Fruit fly (Drosophila melanogaster) whole organism, embryonic: Measurements from ENCODE around the gene AMPdeam.

Source experiments
- ATbp ChIP-seq: fragments of 200-800 bp; sonication (Bioruptor generic); optimal IDR thresholded peaks from 2 replicates; lab custom pipeline; 2017; ENCODE audit warnings: missing biosample characterization, mild to moderate bottlenecking, missing genetic modification characterization, missing genetic modification reagents
- CG10959 ChIP-seq: fragments of 200-800 bp; sonication (Bioruptor generic); IDR thresholded peaks from 2 replicates; pipeline ENCODE4 v1.3.6; 2022; ENCODE audit warnings: missing biosample characterization, missing genetic modification characterization
- CG11696 ChIP-seq: fragments of 200-800 bp; sonication (Bioruptor generic); IDR thresholded peaks from 2 replicates; pipeline ENCODE4 v1.3.6; 2022; ENCODE audit warnings: missing biosample characterization, missing genetic modification characterization
- CG1233 ChIP-seq: fragments of 200-800 bp; sonication (Bioruptor generic); optimal IDR thresholded peaks from 4 replicates; lab custom pipeline; 2018; ENCODE audit warnings: missing biosample characterization, mild to moderate bottlenecking, missing genetic modification characterization
- CG14050 ChIP-seq: fragments of 200-800 bp; sonication (Bioruptor generic); IDR thresholded peaks from 3 replicates; pipeline ENCODE4 v1.3.6; 2022; ENCODE audit warnings: missing biosample characterization, missing genetic modification characterization
- CG14860 ChIP-seq: fragments of 200-800 bp; sonication (Bioruptor generic); IDR thresholded peaks from 3 replicates; pipeline ENCODE4 v1.3.6; 2022; ENCODE audit warnings: missing biosample characterization, missing genetic modification characterization; ENCODE audit not compliant: partially characterized antibody
- CG15514 ChIP-seq: fragments of 200-800 bp; sonication (Bioruptor generic); optimal IDR thresholded peaks from 3 replicates; lab custom pipeline; 2017; ENCODE audit warnings: missing biosample characterization, missing genetic modification characterization, mild to moderate bottlenecking, moderate library complexity, missing genetic modification reagents
- CG17361 ChIP-seq: fragments of 200-800 bp; sonication (Bioruptor generic); IDR thresholded peaks from 3 replicates; pipeline ENCODE4 v1.3.6; 2022; ENCODE audit warnings: missing biosample characterization, missing genetic modification characterization
- CG1832 ChIP-seq: fragments of 200-800 bp; sonication (Bioruptor generic); optimal IDR thresholded peaks from 2 replicates; lab custom pipeline; 2017; ENCODE audit warnings: missing biosample characterization, mild to moderate bottlenecking, missing genetic modification characterization, inconsistent platforms
- CG18764 ChIP-seq: fragments of 200-800 bp; sonication (Bioruptor generic); optimal IDR thresholded peaks from 3 replicates; lab custom pipeline; 2016; ENCODE audit warnings: missing biosample characterization, missing genetic modification characterization
- CG31365 ChIP-seq: fragments of 200-800 bp; sonication (Bioruptor generic); optimal IDR thresholded peaks from 2 replicates; lab custom pipeline; 2018; ENCODE audit warnings: missing biosample characterization, mild to moderate bottlenecking, missing genetic modification characterization
- CG32532 ChIP-seq: fragments of 200-800 bp; sonication (Bioruptor generic); IDR thresholded peaks from 2 replicates; pipeline ENCODE4 v1.3.6; 2022; ENCODE audit warnings: missing biosample characterization, missing genetic modification characterization
- CG33213 ChIP-seq: fragments of 200-800 bp; sonication (Bioruptor generic); optimal IDR thresholded peaks from 3 replicates; lab custom pipeline; 2016; ENCODE audit warnings: missing biosample characterization, missing genetic modification characterization
- CG3726 ChIP-seq: fragments of 200-800 bp; sonication (Bioruptor generic); IDR thresholded peaks from 3 replicates; pipeline ENCODE4, ENCODE4 v1.3.6; 2022; ENCODE audit warnings: missing biosample characterization, missing genetic modification characterization
- CG4404 ChIP-seq: fragments of 200-800 bp; sonication (Bioruptor generic); IDR thresholded peaks from 2 replicates; pipeline ENCODE4 v1.3.6; 2022; ENCODE audit warnings: missing biosample characterization, missing genetic modification characterization
- CG4707 ChIP-seq: fragments of 200-800 bp; sonication (Bioruptor generic); optimal IDR thresholded peaks from 2 replicates; lab custom pipeline; 2018; ENCODE audit warnings: missing biosample characterization, mild to moderate bottlenecking, missing genetic modification characterization, moderate library complexity
- CG6854 ChIP-seq: fragments of 200-800 bp; sonication (Bioruptor generic); optimal IDR thresholded peaks from 3 replicates; lab custom pipeline; 2017; ENCODE audit warnings: missing biosample characterization, mild to moderate bottlenecking, missing genetic modification characterization
- CG7372 ChIP-seq: fragments of 200-800 bp; sonication (Bioruptor generic); IDR thresholded peaks from 2 replicates; pipeline ENCODE4 v1.3.6; 2022; ENCODE audit warnings: missing biosample characterization, missing genetic modification characterization
- CG7839 ChIP-seq: fragments of 200-800 bp; sonication (Bioruptor generic); optimal IDR thresholded peaks from 3 replicates; lab custom pipeline; 2018; ENCODE audit warnings: missing biosample characterization, mild to moderate bottlenecking, missing genetic modification characterization, moderate library complexity
- CG8359 ChIP-seq: fragments of 200-800 bp; sonication (Bioruptor generic); optimal IDR thresholded peaks from 2 replicates; lab custom pipeline; 2017; ENCODE audit warnings: missing biosample characterization, mild to moderate bottlenecking, missing genetic modification characterization, borderline replicate concordance
- D19B ChIP-seq: fragments of 200-800 bp; sonication (Bioruptor generic); optimal IDR thresholded peaks from 2 replicates; lab custom pipeline; 2017; ENCODE audit warnings: missing biosample characterization, mild to moderate bottlenecking, missing genetic modification characterization
- Dll ChIP-seq: fragments of 200-800 bp; sonication (Bioruptor generic); IDR thresholded peaks from 4 replicates; pipeline ENCODE4 v1.3.6; 2022; ENCODE audit warnings: missing biosample characterization, missing genetic modification characterization; ENCODE audit not compliant: partially characterized antibody
- Drgx ChIP-seq: fragments of 200-800 bp; sonication (Bioruptor generic); IDR thresholded peaks from 2 replicates; pipeline ENCODE4 v1.3.6; 2022; ENCODE audit warnings: missing biosample characterization, missing genetic modification characterization
- Ets65A ChIP-seq: fragments of 200-800 bp; sonication (Bioruptor generic); peaks from one replicate; lab custom pipeline; 2016; ENCODE audit warnings: missing biosample characterization, missing genetic modification characterization
- GATAe ChIP-seq: fragments of 200-800 bp; sonication (Bioruptor generic); conservative IDR thresholded peaks from 2 replicates; pipeline ENCODE4 v1.3.6; 2022; ENCODE audit warnings: missing biosample characterization, missing genetic modification characterization
- Hmx ChIP-seq: fragments of 200-800 bp; sonication (Bioruptor generic); optimal IDR thresholded peaks from 2 replicates; lab custom pipeline; 2016; ENCODE audit warnings: missing biosample characterization, missing genetic modification characterization
- Med ChIP-seq: fragments of 200-800 bp; sonication (Bioruptor generic); peaks from one replicate; lab custom pipeline; 2016; ENCODE audit warnings: missing biosample characterization, missing genetic modification characterization, mild to moderate bottlenecking, inconsistent platforms, moderate library complexity
- Ptx1 ChIP-seq: fragments of 200-800 bp; sonication (Bioruptor generic); IDR thresholded peaks from 2 replicates; pipeline ENCODE4 v1.3.6; 2022; ENCODE audit warnings: missing biosample characterization, missing genetic modification characterization
- amos ChIP-seq: fragments of 200-800 bp; sonication (Bioruptor generic); IDR thresholded peaks from 2 replicates; pipeline ENCODE4 v1.3.6; 2022; ENCODE audit warnings: missing biosample characterization, missing genetic modification characterization; ENCODE audit not compliant: partially characterized antibody
- bsh ChIP-seq, 2 experiments: fragments of 200-800 bp; sonication (Bioruptor generic); optimal IDR thresholded peaks; 2 replicates each; lab custom pipeline; 2017 to 2018; ENCODE audit warnings: mild to moderate bottlenecking in 2 of 2, missing biosample characterization in 2 of 2, missing genetic modification characterization in 2 of 2, moderate library complexity in 1 of 2
- crol ChIP-seq: fragments of 200-800 bp; sonication (Bioruptor generic); IDR thresholded peaks from 2 replicates; pipeline ENCODE4 v1.3.6; 2022; ENCODE audit warnings: missing biosample characterization, missing genetic modification characterization
- ftz-f1 ChIP-seq: fragments of 200-800 bp; sonication (Bioruptor generic); optimal IDR thresholded peaks from 2 replicates; lab custom pipeline; 2016; ENCODE audit warnings: missing biosample characterization, missing genetic modification characterization
- gem ChIP-seq: fragments of 200-800 bp; sonication (Bioruptor generic); optimal IDR thresholded peaks from 2 replicates; lab custom pipeline; 2019; ENCODE audit warnings: missing biosample characterization, mild to moderate bottlenecking, missing genetic modification characterization, moderate library complexity
- lab ChIP-seq: fragments of 200-800 bp; sonication (Bioruptor generic); optimal IDR thresholded peaks from 3 replicates; lab custom pipeline; 2017; ENCODE audit warnings: missing biosample characterization, missing genetic modification characterization, mild to moderate bottlenecking, moderate library complexity, missing genetic modification reagents
- lmd ChIP-seq: fragments of 200-800 bp; sonication (Bioruptor generic); IDR thresholded peaks from 2 replicates; pipeline ENCODE4 v1.3.6; 2022; ENCODE audit warnings: missing biosample characterization, missing genetic modification characterization
- nom ChIP-seq: fragments of 200-800 bp; sonication (Bioruptor generic); optimal IDR thresholded peaks from 2 replicates; lab custom pipeline; 2017; ENCODE audit warnings: missing biosample characterization, missing genetic modification characterization, mild to moderate bottlenecking, moderate library complexity, missing genetic modification reagents
- org-1 ChIP-seq: fragments of 200-800 bp; sonication (Bioruptor generic); optimal IDR thresholded peaks from 2 replicates; lab custom pipeline; 2017; ENCODE audit warnings: missing biosample characterization, missing genetic modification characterization
- pfk ChIP-seq: fragments of 200-800 bp; sonication (Bioruptor generic); optimal IDR thresholded peaks from 2 replicates; lab custom pipeline; 2018; ENCODE audit warnings: missing biosample characterization, mild to moderate bottlenecking, missing genetic modification characterization, moderate library complexity
- pzg ChIP-seq: fragments of 200-800 bp; sonication (Bioruptor generic); optimal IDR thresholded peaks from 3 replicates; lab custom pipeline; 2018; ENCODE audit warnings: missing biosample characterization, mild to moderate bottlenecking, missing genetic modification characterization, moderate library complexity
- row ChIP-seq: fragments of 200-800 bp; sonication (Bioruptor generic); IDR thresholded peaks from 3 replicates; pipeline ENCODE4 v1.3.6; 2022; ENCODE audit warnings: missing biosample characterization, missing genetic modification characterization
- sens ChIP-seq: fragments of 200-800 bp; sonication (Bioruptor generic); peaks from one replicate; lab custom pipeline; 2016; ENCODE audit warnings: missing biosample characterization, missing genetic modification characterization
- sna ChIP-seq: fragments of 200-800 bp; sonication (Bioruptor generic); IDR thresholded peaks from 2 replicates; pipeline ENCODE4 v1.3.6; 2022; ENCODE audit warnings: missing biosample characterization, missing genetic modification characterization; ENCODE audit not compliant: partially characterized antibody
- stwl ChIP-seq: fragments of 200-800 bp; sonication (Bioruptor generic); optimal IDR thresholded peaks from 3 replicates; lab custom pipeline; 2018; ENCODE audit warnings: missing biosample characterization, mild to moderate bottlenecking, missing genetic modification characterization, moderate library complexity
- unc-4 ChIP-seq: fragments of 200-800 bp; sonication (Bioruptor generic); IDR thresholded peaks from 2 replicates; pipeline ENCODE4 v1.3.6; 2022; ENCODE audit warnings: missing biosample characterization, missing genetic modification characterization; ENCODE audit not compliant: partially characterized antibody
- vfl ChIP-seq: fragments of 200-800 bp; sonication (Bioruptor generic); optimal IDR thresholded peaks from 2 replicates; lab custom pipeline; 2016; ENCODE audit warnings: missing biosample characterization, missing genetic modification characterization
- zen2 ChIP-seq: fragments of 200-800 bp; sonication (Bioruptor generic); IDR thresholded peaks from 3 replicates; pipeline ENCODE4 v1.3.6; 2022; ENCODE audit warnings: missing biosample characterization, missing genetic modification characterization; ENCODE audit not compliant: partially characterized antibody

AMPdeam gene

dm6 chrX:13890435-13890845 is 44.8 kb upstream of the AMPdeam start (continued):
- TF ChIP-seq unc-4 (GFP tag; lab: Robert Waterston, UW) (no peak), GATAe (GFP tag; lab: Robert Waterston, UW) (no peak), pzg (no peak), ftz-f1 (GFP tag; lab: Kevin White, UChicago) (no peak), sna (GFP tag; lab: Robert Waterston, UW) (peak; percentile 51; the same call in 1 of the 2 replicates), amos (GFP tag; lab: Robert Waterston, UW) (peak; percentile 16; the same call in 1 of the 2 replicates), lmd (GFP tag; lab: Robert Waterston, UW) (no peak), Ptx1 (GFP tag; lab: Robert Waterston, UW) (no peak), CG11696 (no peak), CG33213 (GFP tag; lab: Kevin White, UChicago) (no peak), zen2 (GFP tag; lab: Robert Waterston, UW) (peak; percentile 25; the same call in 1 of the 3 replicates), Hmx (GFP tag; lab: Kevin White, UChicago) (no peak)

DNA sequence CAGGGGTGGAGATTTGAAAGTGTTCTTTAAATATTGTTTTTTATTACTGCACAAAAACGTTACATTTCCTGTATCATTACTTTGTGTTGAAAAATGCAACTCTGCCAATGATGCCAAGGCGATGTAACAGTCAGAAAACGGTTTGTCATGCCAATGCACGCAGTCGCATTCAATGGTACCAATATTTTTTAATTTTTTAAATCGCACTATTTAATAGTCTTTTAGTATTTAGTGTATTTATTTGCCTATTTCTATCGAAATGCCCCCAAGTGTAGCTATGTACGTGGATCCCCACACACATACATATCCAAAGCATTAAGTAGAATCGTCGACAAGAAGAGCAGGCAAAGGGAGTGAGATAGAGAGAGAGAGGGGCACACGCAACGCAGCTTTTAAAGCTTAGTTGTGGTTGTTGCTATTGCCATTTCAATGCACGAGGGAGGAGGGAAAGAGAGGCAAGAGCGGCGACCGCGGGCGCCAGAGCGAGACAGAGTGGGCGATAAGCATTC is 43.6 kb upstream of the AMPdeam start:
- 0 out of 2 replicates have a peak, but pooled peaks have one; percentile 34 for TF ChIP-seq CG11696
- no peak for TF ChIP-seq CG7839 (tag; lab: Kevin White, UChicago)
- no peak for TF ChIP-seq CG10959 (GFP tag; lab: Robert Waterston, UW)
- peak; percentile 0 for TF ChIP-seq gem
- TF ChIP-seq CG14860 (GFP tag; lab: Robert Waterston, UW) = no peak
- peak; percentile 30 for TF ChIP-seq CG1832 (GFP tag; lab: Kevin White, UChicago)
- peak; percentile 62 for TF ChIP-seq crol (GFP tag; lab: Robert Waterston, UW)
- peak; percentile 45 for TF ChIP-seq Med (GFP tag; lab: Kevin White, UChicago)
- TF ChIP-seq CG8359 (GFP tag; lab: Kevin White, UChicago) = no peak
- TF ChIP-seq Drgx (GFP tag; lab: Robert Waterston, UW) = peak; percentile 75
- peak; percentile 14; the same call in 1 of the 3 replicates for TF ChIP-seq row
- TF ChIP-seq CG4404 = no peak
- no peak for TF ChIP-seq CG31365
- TF ChIP-seq bsh (GFP tag; optimal IDR thresholded peaks at IDR 0.05; lab: Kevin White, UChicago) = peak in 1 of 2 experiments; percentile 85
- no peak for TF ChIP-seq vfl (GFP tag; lab: Kevin White, UChicago)
- TF ChIP-seq CG14050 (GFP tag; lab: Robert Waterston, UW) = no peak
- TF ChIP-seq sens (GFP tag; lab: Kevin White, UChicago) = peak; percentile 66
- TF ChIP-seq CG4707 (GFP tag; lab: Kevin White, UChicago) = no peak
- peak; percentile 18 for TF ChIP-seq stwl (tag; lab: Kevin White, UChicago)
- no peak for TF ChIP-seq D19B (GFP tag; lab: Kevin White, UChicago)
- TF ChIP-seq nom (GFP tag; lab: Kevin White, UChicago) = peak; percentile 36
- peak; percentile 17; the same call in 1 of the 2 replicates for TF ChIP-seq CG32532 (GFP tag; lab: Robert Waterston, UW)

- TF ChIP-seq Ets65A (peak; percentile 74), Ptx1 (GFP tag; lab: Robert Waterston, UW) (no peak), CG17361 (GFP tag; lab: Robert Waterston, UW) (no peak), pfk (no peak), CG6854 (GFP tag; lab: Kevin White, UChicago) (no peak), ATbp (GFP tag; lab: Kevin White, UChicago) (peak; percentile 23), CG1233 (GFP tag; lab: Kevin White, UChicago) (peak; percentile 10), CG7839 (tag; lab: Kevin White, UChicago) (peak; percentile 7), lab (GFP tag; lab: Kevin White, UChicago) (no peak), CG15514 (GFP tag; lab: Kevin White, UChicago) (peak; percentile 3), CG7372 (GFP tag; lab: Robert Waterston, UW) (peak; percentile 42; the same call in 1 of the 2 replicates), CG18764 (GFP tag; lab: Kevin White, UChicago) (no peak), CG3726 (GFP tag; lab: Robert Waterston, UW) (no peak), org-1 (GFP tag; lab: Kevin White, UChicago) (no peak), Dll (GFP tag; lab: Robert Waterston, UW) (no peak), ftz-f1 (GFP tag; lab: Kevin White, UChicago) (no peak)
These were observed 33.6 kb upstream of the AMPdeam start for dm6 chrX:13879169-13879821.
